Worm (Caenorhabditis elegans): ENCODE data around the gene C14A6.13.

DNA sequence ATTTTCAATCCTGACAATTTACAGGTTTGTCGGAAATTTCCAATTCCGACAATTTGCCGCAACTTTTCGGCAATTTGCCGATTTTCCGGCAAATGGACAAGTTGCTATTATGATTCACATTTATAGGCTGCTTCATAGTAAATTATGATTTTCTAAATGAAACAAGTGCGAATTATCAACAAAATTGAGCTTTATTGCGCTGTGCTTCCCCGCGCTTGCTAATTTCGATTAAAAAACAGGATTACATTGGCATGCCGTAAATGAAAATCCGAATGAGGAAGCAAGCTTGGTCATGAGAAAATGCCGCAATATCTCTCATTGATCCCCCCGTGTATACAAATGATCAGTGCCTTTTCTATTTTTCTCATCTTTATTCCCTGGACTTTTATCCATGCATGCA is 22.4 kb downstream of the C14A6.13 start, which contains the start of gene Y37H2A.10:
- TF ChIP-seq tra-4 (tag; optimal IDR thresholded peaks at IDR 0.05) (no peak), ama-1 (optimal IDR thresholded peaks at IDR 0.05) (no peak), pes-1 (GFP tag; IDR thresholded peaks at IDR 0.05) (no peak), tbx-37 (GFP tag; conservative IDR thresholded peaks at IDR 0.05) (no peak), scrt-1 (GFP tag; IDR thresholded peaks at IDR 0.05) (no peak), aly-1 (tag; optimal IDR thresholded peaks at IDR 0.05) (no peak), hmbx-1 (tag; optimal IDR thresholded peaks at IDR 0.05) (no peak)
